Worm (Caenorhabditis elegans): Measurements from ENCODE around the gene Y51H4A.5.

DNA sequence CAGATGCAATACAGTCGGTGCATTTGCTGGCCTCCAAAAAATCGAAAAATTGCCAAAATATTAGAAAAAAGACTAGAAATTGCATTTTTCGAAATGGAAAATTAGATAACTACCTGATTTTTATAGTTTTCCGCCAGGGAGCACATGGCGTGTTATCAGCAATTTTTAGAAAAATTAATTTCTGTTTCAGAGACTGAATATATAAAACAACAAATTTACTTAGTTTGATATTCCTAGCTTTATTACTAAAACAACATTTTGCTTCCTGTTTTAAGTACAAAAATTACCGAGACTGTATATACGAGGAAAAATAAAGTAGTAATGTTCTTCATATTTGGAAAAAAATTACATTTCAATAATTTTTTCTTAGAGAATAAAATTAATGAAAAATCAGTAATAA, at the start of gene Y51H4A.5:
- TF ChIP-seq ceh-82 (tag; optimal IDR thresholded peaks at IDR 0.05) (no peak), ama-1 (optimal IDR thresholded peaks at IDR 0.05) (no peak), nhr-11 (tag; optimal IDR thresholded peaks at IDR 0.05) (no peak), aly-2 (tag; optimal IDR thresholded peaks at IDR 0.05) (no peak), lin-39 (tag; optimal IDR thresholded peaks at IDR 0.05) (no peak), pha-4 (tag; optimal IDR thresholded peaks at IDR 0.05) (no peak), nhr-12 (tag; optimal IDR thresholded peaks at IDR 0.05) (no peak), jun-1 (tag; optimal IDR thresholded peaks at IDR 0.05) (no peak), elt-2 (tag; optimal IDR thresholded peaks at IDR 0.05) (no peak), ceh-28 (tag; optimal IDR thresholded peaks at IDR 0.05) (no peak)

Measured in whole organism, L3 larva.